Worm (Caenorhabditis elegans): ENCODE data around the gene K08D8.12.

K08D8.12 gene

DNA sequence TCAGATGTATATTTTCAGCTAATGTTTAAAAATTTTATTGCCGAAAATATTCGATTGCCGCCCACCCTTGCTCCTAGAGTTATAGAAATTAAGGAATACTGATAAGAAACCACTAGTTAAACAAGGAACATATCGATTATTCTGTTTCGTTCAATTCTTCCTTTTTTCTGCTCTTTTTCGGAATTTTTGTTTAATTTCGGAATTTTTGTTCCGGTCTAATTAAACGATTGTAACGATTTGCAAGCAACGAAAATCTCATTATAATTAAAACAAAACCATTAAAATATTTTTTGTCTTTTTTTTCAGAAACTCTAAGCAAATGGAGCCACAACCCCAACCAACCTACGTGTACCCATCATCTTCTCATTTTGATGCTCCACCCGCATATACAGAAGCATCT is 1.1 kb upstream of the K08D8.12 start, which contains the start of gene K08D8.1:
Gene K08D8.1, plus strand, starts transcription at position 301 of the 400 bp plus-strand sequence.
- TF ChIP-seq daf-19 (GFP tag; conservative IDR thresholded peaks at IDR 0.05): no peak
- TF ChIP-seq mep-1 (tag; optimal IDR thresholded peaks at IDR 0.05): no peak
- TF ChIP-seq dpl-1 (GFP tag; optimal IDR thresholded peaks at IDR 0.05): no peak
- no peak for TF ChIP-seq tag-97 (GFP tag; IDR thresholded peaks at IDR 0.05)
- TF ChIP-seq dmd-8 (GFP tag; IDR thresholded peaks at IDR 0.05): no peak
- TF ChIP-seq unc-130 (GFP tag; optimal IDR thresholded peaks at IDR 0.05): no peak
- TF ChIP-seq nhr-48 (tag; optimal IDR thresholded peaks at IDR 0.05): no peak

DNA sequence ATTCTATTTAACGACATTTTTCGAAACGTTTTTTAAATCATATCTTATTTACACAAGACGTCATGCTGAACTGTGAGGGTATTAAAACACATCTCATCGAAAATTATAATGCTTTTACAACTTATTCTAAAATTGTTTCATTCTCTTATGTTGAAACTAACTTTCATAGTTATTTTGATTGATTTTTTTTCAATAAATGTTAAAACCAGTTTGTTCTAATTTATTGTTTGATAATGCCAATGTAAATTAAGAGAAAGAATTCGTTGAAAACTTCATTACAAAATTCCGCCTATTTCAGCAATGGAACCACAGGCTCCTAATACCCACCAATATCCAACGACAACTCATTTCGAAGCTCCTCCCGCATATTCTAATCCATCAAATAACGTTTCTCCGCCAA is 1.7 kb downstream of the K08D8.12 start, which contains the start of gene K08D8.11:
Gene K08D8.11, plus strand, starts transcription at position 301 of the 400 bp plus-strand sequence.
- no peak for TF ChIP-seq mdl-1 (tag; optimal IDR thresholded peaks at IDR 0.05)
- no peak for TF ChIP-seq Y75B8A.6 (GFP tag; IDR thresholded peaks at IDR 0.05)
- TF ChIP-seq jun-1 (tag; optimal IDR thresholded peaks at IDR 0.05): no peak
- TF ChIP-seq lin-1 (GFP tag; IDR thresholded peaks at IDR 0.05): no peak
- TF ChIP-seq F49E8.2 (tag; optimal IDR thresholded peaks at IDR 0.05; ENCODE audit: borderline replicate concordance): no peak
- TF ChIP-seq ceh-20 (GFP tag; IDR thresholded peaks at IDR 0.05): no peak
- TF ChIP-seq Y5F2A.4 (GFP tag; optimal IDR thresholded peaks at IDR 0.05): no peak
- TF ChIP-seq lin-39 (tag; optimal IDR thresholded peaks at IDR 0.05): no peak
- TF ChIP-seq zfp-3 (GFP tag; conservative IDR thresholded peaks at IDR 0.05): no peak
- TF ChIP-seq lir-3 (tag; optimal IDR thresholded peaks at IDR 0.05): no peak
- no peak for TF ChIP-seq spr-1 (tag; optimal IDR thresholded peaks at IDR 0.05)
- no peak for TF ChIP-seq mes-2 (tag; optimal IDR thresholded peaks at IDR 0.05; ENCODE audit: poor library complexity, severe bottlenecking)
- TF ChIP-seq nhr-102 (tag; optimal IDR thresholded peaks at IDR 0.05): no peak
- TF ChIP-seq hlh-11 (tag; optimal IDR thresholded peaks at IDR 0.05): no peak
- no peak for TF ChIP-seq egl-27 (tag; optimal IDR thresholded peaks at IDR 0.05)
- no peak for TF ChIP-seq tag-97 (GFP tag; IDR thresholded peaks at IDR 0.05)

DNA sequence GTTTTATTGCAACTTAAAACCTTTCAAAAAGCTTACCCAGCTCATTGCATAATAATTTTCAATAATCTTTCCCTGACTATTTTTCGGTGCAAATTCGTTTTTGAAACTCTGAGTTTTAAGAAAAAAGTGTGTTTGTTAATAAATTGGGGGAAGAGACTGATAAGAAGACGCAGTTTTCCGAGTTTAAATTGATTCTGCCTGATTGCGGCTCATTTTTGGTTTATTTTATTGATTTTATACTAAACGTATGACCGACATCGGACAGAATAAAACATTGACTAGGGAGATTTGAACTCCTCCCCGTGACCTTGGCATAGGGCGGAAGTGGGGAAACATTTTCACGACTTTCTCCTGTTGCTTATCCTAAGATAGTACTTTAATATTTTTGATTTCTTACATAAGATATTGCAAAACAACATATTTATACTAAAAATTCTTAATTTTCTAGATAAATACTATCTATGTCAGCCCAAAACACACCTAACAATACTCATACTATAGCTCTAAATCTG is 3.2 kb downstream of the K08D8.12 start, which contains the start of gene K08D8.7:
Gene K08D8.7, plus strand, starts transcription at position 462 of the 512 bp plus-strand sequence.
- TF ChIP-seq dve-1 (tag; optimal IDR thresholded peaks at IDR 0.05; ENCODE audit: insufficient read depth): peak; percentile 23
- TF ChIP-seq daf-16 (GFP tag; optimal IDR thresholded peaks at IDR 0.05): no peak
- peak; percentile 24 for TF ChIP-seq daf-16 (tag; optimal IDR thresholded peaks at IDR 0.05)
- TF ChIP-seq pqm-1 (tag; optimal IDR thresholded peaks at IDR 0.05): peak; percentile 40
- TF ChIP-seq lim-7 (GFP tag; IDR thresholded peaks at IDR 0.05): no peak
- TF ChIP-seq ceh-20 (GFP tag; IDR thresholded peaks at IDR 0.05): no peak
- no peak for TF ChIP-seq unc-39 (tag; optimal IDR thresholded peaks at IDR 0.05)
- peak; percentile 41 for TF ChIP-seq nhr-28 (tag; optimal IDR thresholded peaks at IDR 0.05)
- no peak for TF ChIP-seq ama-1 (optimal IDR thresholded peaks at IDR 0.05)
- TF ChIP-seq dmd-6 (GFP tag; IDR thresholded peaks at IDR 0.05): peak; percentile 33; the same call in 1 of the 2 replicates
- no peak for TF ChIP-seq lin-15B (tag; optimal IDR thresholded peaks at IDR 0.05)

DNA sequence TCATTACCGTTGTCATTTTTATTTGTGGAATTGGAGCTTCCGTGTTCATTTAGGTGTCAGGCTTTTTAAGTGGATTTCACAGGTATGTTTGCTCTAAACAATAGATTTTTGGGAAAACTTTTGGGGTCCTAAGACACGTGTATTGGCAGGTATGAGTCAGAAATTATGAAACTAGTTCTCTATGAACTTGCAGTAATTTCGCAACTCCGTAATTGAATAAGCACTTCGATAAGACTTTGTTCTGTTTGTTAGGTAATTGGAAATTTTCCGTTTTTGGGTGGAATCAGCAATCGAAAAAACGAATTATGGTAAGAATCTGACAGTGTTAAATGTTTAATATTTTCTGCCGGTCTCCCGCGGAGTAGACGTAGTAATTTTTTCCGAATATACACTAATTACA is 3.9 kb downstream of the K08D8.12 start:
- TF ChIP-seq unc-62 (GFP tag; optimal IDR thresholded peaks at IDR 0.05 in 1 of 2): peak in 1 of 2 experiments; percentile 74
- no peak for TF ChIP-seq unc-62 (tag; optimal IDR thresholded peaks at IDR 0.05)
- no peak for TF ChIP-seq zfp-3 (GFP tag; conservative IDR thresholded peaks at IDR 0.05)
- no peak for TF ChIP-seq Y48G9A.11 (GFP tag; IDR thresholded peaks at IDR 0.05)
- no peak for TF ChIP-seq mep-1 (tag; optimal IDR thresholded peaks at IDR 0.05)
- no peak for TF ChIP-seq daf-16 (GFP tag; optimal IDR thresholded peaks at IDR 0.05)
- TF ChIP-seq daf-16 (tag; optimal IDR thresholded peaks at IDR 0.05): peak; percentile 17
- TF ChIP-seq ceh-32 (tag; optimal IDR thresholded peaks at IDR 0.05; ENCODE audit: poor library complexity): no peak
- no peak for TF ChIP-seq sdz-12 (GFP tag; optimal IDR thresholded peaks at IDR 0.05)
